Worm (Caenorhabditis elegans): Measurements from ENCODE around the gene W09D6.5.
A peak's percentile ranks its signal among the peaks of the same experiment; 100 is the strongest.

DNA sequence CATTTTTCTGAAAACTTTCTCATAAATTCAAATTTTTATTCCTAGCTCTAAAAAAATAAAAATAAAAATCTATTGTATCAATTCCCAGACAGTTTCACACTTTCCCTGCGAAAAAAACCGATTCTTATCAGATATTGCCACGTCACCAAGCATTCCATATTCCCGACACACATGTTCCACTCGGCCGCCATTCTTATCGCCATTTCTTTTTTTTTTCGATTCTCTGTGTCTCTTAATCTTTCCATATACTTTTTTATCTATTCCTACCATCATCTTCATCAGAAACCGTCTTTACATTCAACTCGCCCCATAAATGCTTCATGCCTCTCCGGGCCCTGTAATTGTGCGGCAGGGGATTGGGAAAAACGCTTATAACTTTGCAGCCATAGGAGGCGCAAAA, 845 bp upstream of the W09D6.5 start:
- TF ChIP-seq egl-18 (GFP tag; IDR thresholded peaks at IDR 0.05) (no peak), pha-4 (tag; optimal IDR thresholded peaks at IDR 0.05) (no peak), ztf-3 (GFP tag; optimal IDR thresholded peaks at IDR 0.05) (no peak), hsf-1 (GFP tag; IDR thresholded peaks at IDR 0.05) (no peak), F22D6.2 (tag; optimal IDR thresholded peaks at IDR 0.05) (no peak), snpc-4 (GFP tag; optimal IDR thresholded peaks at IDR 0.05) (no peak), snpc-4 (tag; optimal IDR thresholded peaks at IDR 0.05) (peak in 2 of 4 experiments; percentile 34), xnd-1 (tag; optimal IDR thresholded peaks at IDR 0.05) (no peak), unc-62 (GFP tag; optimal IDR thresholded peaks at IDR 0.05) (no peak), nfyb-1 (GFP tag; IDR thresholded peaks at IDR 0.05) (no peak), hmg-1.2 (GFP tag; IDR thresholded peaks at IDR 0.05) (no peak)
